Worm (Caenorhabditis elegans): ENCODE measurements around the gene svh-2.

svh-2 gene

DNA sequence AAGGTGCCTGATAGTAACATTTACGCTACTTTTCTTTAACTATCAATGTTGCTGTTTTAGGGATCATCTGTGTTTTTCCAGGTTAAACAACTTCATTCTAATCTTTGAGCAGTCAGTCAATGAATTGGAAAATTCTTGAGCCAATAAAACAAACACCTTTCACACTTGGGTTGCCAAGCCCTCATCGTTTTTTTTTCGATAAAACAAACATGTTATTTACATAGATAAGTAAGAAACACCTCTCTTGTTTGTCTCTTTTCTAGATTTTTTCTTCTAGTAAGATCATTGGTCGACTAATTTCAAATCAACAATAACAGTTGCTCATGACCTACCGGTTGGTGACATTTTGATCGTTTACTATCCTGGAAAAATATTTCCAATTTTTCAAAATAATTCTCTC, 48.9 kb downstream of the svh-2 start:
- TF ChIP-seq med-1 (GFP tag; optimal IDR thresholded peaks at IDR 0.05; ENCODE audit: insufficient read depth) (no peak), tab-1 (GFP tag; IDR thresholded peaks at IDR 0.05) (no peak), ztf-29 (GFP tag; IDR thresholded peaks at IDR 0.05) (no peak), ztf-23 (GFP tag; IDR thresholded peaks at IDR 0.05) (no peak), flt-1 (GFP tag; IDR thresholded peaks at IDR 0.05) (no peak), klf-2 (GFP tag; conservative IDR thresholded peaks at IDR 0.05) (no peak)

DNA sequence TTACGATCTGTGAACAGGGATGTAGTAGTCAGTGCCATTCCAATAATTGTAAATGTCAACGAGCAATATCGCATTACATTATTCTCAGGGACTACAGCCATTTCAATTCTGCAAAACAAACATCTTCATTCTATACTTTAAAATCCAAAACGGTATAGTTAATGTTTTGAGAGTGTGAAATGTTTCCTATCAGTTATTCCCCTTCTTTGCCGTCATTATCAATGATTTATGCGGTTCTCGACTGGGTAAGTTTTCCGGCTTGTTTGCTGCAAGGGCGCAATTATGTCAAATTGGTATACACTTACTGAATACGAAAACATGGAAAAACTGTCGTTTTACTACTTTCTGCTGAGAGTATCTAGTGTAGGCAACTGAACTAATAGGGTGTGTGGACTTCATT, 50.0 kb downstream of the svh-2 start, which contains the start of gene F23G4.1:
TSS of gene F23G4.1 (minus strand) at position 101 of the 400 bp plus-strand sequence.
- TF ChIP-seq med-1 (GFP tag; optimal IDR thresholded peaks at IDR 0.05; ENCODE audit: insufficient read depth): no peak
- TF ChIP-seq ztf-29 (GFP tag; IDR thresholded peaks at IDR 0.05): no peak
- no peak for TF ChIP-seq T22C8.4 (GFP tag; IDR thresholded peaks at IDR 0.05)
- no peak for TF ChIP-seq tab-1 (GFP tag; IDR thresholded peaks at IDR 0.05)
- TF ChIP-seq klf-2 (GFP tag; conservative IDR thresholded peaks at IDR 0.05): no peak
- TF ChIP-seq ref-1 (GFP tag; conservative IDR thresholded peaks at IDR 0.05): no peak
- no peak for TF ChIP-seq ztf-23 (GFP tag; IDR thresholded peaks at IDR 0.05)
- no peak for TF ChIP-seq cog-1 (tag; optimal IDR thresholded peaks at IDR 0.05)
- no peak for TF ChIP-seq flt-1 (GFP tag; IDR thresholded peaks at IDR 0.05)

DNA sequence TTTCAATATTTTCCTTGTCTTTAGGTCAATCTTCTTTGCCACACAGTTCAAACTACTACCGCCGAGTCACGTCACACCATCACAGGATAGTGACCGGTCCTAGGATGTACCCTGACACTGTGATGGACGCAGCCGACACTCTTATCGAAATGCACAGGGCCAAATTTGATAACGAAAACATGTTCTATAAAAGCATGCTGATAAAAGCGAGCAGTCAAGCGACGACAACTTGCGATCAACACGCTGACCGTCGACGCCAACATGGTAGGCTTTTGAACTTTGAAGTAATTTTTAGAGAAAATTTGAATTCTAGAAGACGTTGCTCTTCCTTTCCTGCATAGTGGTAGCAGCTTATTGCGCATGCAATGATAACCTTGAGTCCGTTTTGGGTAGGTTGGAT, 53.9 kb downstream of the svh-2 start, which contains the start of gene cpr-6:
TSS of gene cpr-6 (plus strand) at position 217 of the 400 bp plus-strand sequence.
- TF ChIP-seq cog-1 (tag; optimal IDR thresholded peaks at IDR 0.05) (no peak), T22C8.4 (GFP tag; IDR thresholded peaks at IDR 0.05) (no peak), ztf-29 (GFP tag; IDR thresholded peaks at IDR 0.05) (no peak), ref-1 (GFP tag; conservative IDR thresholded peaks at IDR 0.05) (no peak), tab-1 (GFP tag; IDR thresholded peaks at IDR 0.05) (no peak), ztf-23 (GFP tag; IDR thresholded peaks at IDR 0.05) (no peak), klf-2 (GFP tag; conservative IDR thresholded peaks at IDR 0.05) (no peak), flt-1 (GFP tag; IDR thresholded peaks at IDR 0.05) (no peak), med-1 (GFP tag; optimal IDR thresholded peaks at IDR 0.05; ENCODE audit: insufficient read depth) (no peak)

DNA sequence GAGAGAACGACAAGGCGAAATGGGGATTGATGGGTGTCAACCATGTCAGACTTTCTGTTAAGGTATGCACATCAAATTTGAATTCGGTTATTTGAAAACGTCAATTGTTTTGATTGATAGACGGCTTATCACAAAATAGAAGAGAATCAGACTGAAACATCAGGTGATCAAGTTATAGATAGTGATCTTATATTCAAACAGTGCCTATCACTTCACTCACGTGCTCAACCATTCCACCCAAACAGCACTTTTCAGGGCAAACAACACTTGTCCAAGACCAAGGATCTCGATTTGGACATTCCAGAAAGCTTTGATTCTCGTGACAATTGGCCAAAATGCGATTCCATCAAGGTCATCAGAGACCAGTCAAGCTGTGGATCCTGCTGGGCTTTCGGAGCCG, 54.5 kb downstream of the svh-2 start:
- TF ChIP-seq cog-1 (tag; optimal IDR thresholded peaks at IDR 0.05): no peak
- no peak for TF ChIP-seq T22C8.4 (GFP tag; IDR thresholded peaks at IDR 0.05)
- TF ChIP-seq tab-1 (GFP tag; IDR thresholded peaks at IDR 0.05): no peak
- TF ChIP-seq ztf-29 (GFP tag; IDR thresholded peaks at IDR 0.05): no peak
- no peak for TF ChIP-seq ztf-23 (GFP tag; IDR thresholded peaks at IDR 0.05)
- no peak for TF ChIP-seq flt-1 (GFP tag; IDR thresholded peaks at IDR 0.05)
- no peak for TF ChIP-seq ref-1 (GFP tag; conservative IDR thresholded peaks at IDR 0.05)
- TF ChIP-seq klf-2 (GFP tag; conservative IDR thresholded peaks at IDR 0.05): no peak

DNA sequence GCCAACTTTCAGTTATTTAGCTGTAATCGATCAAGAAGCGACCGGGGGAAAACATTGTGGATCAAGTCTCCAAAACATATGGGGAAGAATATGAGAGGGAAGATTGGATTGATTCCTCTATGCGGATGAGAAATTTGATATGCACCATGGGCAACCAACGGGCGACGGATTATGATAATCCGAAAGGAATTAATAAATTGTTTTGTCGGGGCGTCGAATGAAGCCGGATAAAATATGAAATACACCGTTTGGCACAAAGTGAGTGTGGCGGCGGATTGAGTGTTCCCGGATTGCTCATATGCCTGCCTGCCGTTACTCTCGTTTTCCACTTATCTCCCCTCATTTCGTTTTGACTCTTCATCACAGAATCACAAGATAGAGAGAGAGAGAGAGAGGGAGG, 56.2 kb downstream of the svh-2 start:
- TF ChIP-seq med-1 (GFP tag; optimal IDR thresholded peaks at IDR 0.05; ENCODE audit: insufficient read depth): no peak
- no peak for TF ChIP-seq T22C8.4 (GFP tag; IDR thresholded peaks at IDR 0.05)
- TF ChIP-seq ref-1 (GFP tag; conservative IDR thresholded peaks at IDR 0.05): no peak
- TF ChIP-seq flt-1 (GFP tag; IDR thresholded peaks at IDR 0.05): no peak
- TF ChIP-seq tab-1 (GFP tag; IDR thresholded peaks at IDR 0.05): no peak
- TF ChIP-seq ztf-23 (GFP tag; IDR thresholded peaks at IDR 0.05): no peak
- no peak for TF ChIP-seq ztf-29 (GFP tag; IDR thresholded peaks at IDR 0.05)
- TF ChIP-seq cog-1 (tag; optimal IDR thresholded peaks at IDR 0.05): no peak
- TF ChIP-seq klf-2 (GFP tag; conservative IDR thresholded peaks at IDR 0.05): no peak

DNA sequence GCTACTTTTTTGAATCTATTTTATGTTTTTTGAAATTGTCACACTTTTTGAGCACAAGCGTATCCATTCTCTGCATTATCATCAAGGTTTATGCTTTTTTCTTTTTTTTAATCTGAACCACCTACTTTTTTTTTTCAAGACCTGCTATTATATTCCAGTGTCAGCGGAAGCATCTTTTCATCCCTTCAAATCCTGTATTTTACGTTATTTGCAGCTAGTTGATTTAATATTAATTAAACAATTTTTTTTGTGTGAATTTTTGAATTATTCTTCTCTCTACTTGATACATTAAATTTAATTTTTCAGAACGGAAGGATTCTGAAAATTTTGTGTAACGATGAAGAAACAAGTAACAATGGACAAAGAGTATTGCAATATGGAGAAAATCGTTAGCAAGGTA, 56.6 kb downstream of the svh-2 start, which contains the start of gene C25B8.8:
TSS of gene C25B8.8 (plus strand) at position 301 of the 400 bp plus-strand sequence.
- TF ChIP-seq klf-2 (GFP tag; conservative IDR thresholded peaks at IDR 0.05) (no peak), ref-1 (GFP tag; conservative IDR thresholded peaks at IDR 0.05) (no peak), ztf-23 (GFP tag; IDR thresholded peaks at IDR 0.05) (no peak), ztf-29 (GFP tag; IDR thresholded peaks at IDR 0.05) (no peak), flt-1 (GFP tag; IDR thresholded peaks at IDR 0.05) (no peak)

DNA sequence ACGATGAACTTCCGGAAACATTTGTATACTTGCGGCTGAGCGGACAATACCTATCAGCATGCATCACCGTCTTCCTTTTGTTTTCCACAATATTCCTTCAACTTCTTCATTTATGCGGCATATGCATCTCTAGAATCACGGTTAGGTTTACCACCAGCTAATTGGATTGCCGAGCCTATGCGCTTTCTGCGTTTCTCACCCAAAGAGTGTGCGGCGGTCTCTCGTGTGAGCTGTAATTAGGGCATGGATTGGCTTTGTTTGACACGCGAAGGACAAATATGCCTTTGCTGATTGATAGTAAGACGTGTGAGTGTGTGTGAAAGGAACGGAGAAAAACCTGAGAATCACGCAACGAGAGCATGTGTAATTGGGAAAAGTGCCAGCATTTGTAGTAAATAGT, 60.5 kb downstream of the svh-2 start:
- TF ChIP-seq ztf-29 (GFP tag; IDR thresholded peaks at IDR 0.05): no peak
- TF ChIP-seq med-1 (GFP tag; optimal IDR thresholded peaks at IDR 0.05; ENCODE audit: insufficient read depth): no peak
- TF ChIP-seq tab-1 (GFP tag; IDR thresholded peaks at IDR 0.05): no peak
- no peak for TF ChIP-seq ztf-23 (GFP tag; IDR thresholded peaks at IDR 0.05)
- TF ChIP-seq flt-1 (GFP tag; IDR thresholded peaks at IDR 0.05): no peak
- no peak for TF ChIP-seq T22C8.4 (GFP tag; IDR thresholded peaks at IDR 0.05)
- no peak for TF ChIP-seq ref-1 (GFP tag; conservative IDR thresholded peaks at IDR 0.05)
- no peak for TF ChIP-seq cog-1 (tag; optimal IDR thresholded peaks at IDR 0.05)
- TF ChIP-seq klf-2 (GFP tag; conservative IDR thresholded peaks at IDR 0.05): no peak

All from whole organism, midembryonic.